Fruit fly (Drosophila melanogaster) whole organism, embryonic: ENCODE results near the gene CG5181.

Experiments
- CG12659 ChIP-seq: fragments of 200-800 bp; sonication (Bioruptor generic); optimal IDR thresholded peaks from 3 replicates; lab custom pipeline; 2017; ENCODE audit warnings: mild to moderate bottlenecking, missing biosample characterization, missing genetic modification reagents, missing genetic modification characterization
- CG16779 ChIP-seq: fragments of 200-800 bp; sonication (Bioruptor generic); IDR thresholded peaks from 2 replicates; pipeline ENCODE4 v1.3.6; 2022; ENCODE audit warnings: missing biosample characterization, missing genetic modification characterization
- CG18764 ChIP-seq: fragments of 200-800 bp; sonication (Bioruptor generic); optimal IDR thresholded peaks from 3 replicates; lab custom pipeline; 2016; ENCODE audit warnings: missing biosample characterization, missing genetic modification characterization
- CG6854 ChIP-seq: fragments of 200-800 bp; sonication (Bioruptor generic); optimal IDR thresholded peaks from 3 replicates; lab custom pipeline; 2017; ENCODE audit warnings: missing biosample characterization, mild to moderate bottlenecking, missing genetic modification characterization
- shn ChIP-seq: fragments of 200-800 bp; sonication (Bioruptor generic); optimal IDR thresholded peaks from 3 replicates; lab custom pipeline; 2016; ENCODE audit warnings: missing biosample characterization, missing genetic modification characterization

DNA sequence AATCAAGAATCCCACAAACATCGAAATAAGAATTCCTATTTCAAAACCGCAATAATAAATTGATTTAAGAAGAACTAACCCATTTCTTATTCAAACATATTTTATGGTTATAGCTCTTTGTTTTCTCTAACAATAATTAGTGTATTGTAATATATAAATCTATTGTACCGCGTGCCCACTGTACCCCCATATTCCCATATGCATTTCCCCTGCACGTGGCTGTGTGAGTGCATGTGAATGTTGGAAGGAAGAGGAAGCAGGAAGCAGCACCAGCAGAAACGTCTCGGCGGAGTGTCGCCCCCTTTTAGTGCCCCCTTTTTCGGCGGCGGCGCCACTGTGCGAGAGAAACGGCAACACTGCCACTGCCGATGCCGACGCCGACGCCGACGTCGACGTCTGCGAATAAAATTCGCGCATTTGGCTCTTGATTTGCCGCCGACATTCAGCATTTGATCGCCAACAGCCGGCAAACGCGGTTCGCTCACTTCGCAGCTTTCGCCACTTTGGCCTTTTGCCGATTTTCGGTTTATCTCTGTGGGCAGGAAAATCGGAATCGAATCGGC is 13.8 kb upstream of the CG5181 start:
- no peak for TF ChIP-seq CG18764 (GFP tag; lab: Kevin White, UChicago)
- 0 out of 2 replicates have a peak, but pooled peaks have one; percentile 16 for TF ChIP-seq CG16779 (GFP tag; lab: Robert Waterston, UW)
- TF ChIP-seq CG12659 (GFP tag; lab: Kevin White, UChicago) = no peak
- TF ChIP-seq shn (GFP tag; lab: Kevin White, UChicago) = no peak
- TF ChIP-seq CG6854 (GFP tag; lab: Kevin White, UChicago) = no peak
